Fruit fly (Drosophila melanogaster) whole organism, embryonic: ENCODE measurements around the gene mbm.

Experiments used
- Blimp-1 ChIP-seq: fragments of 200-800 bp; sonication (Bioruptor generic); optimal IDR thresholded peaks from 3 replicates; lab custom pipeline; 2018; ENCODE audit warnings: missing biosample characterization, missing genetic modification characterization, mild to moderate bottlenecking, moderate library complexity, missing genetic modification reagents
- BtbVII ChIP-seq: fragments of 200-800 bp; sonication (Bioruptor generic); optimal IDR thresholded peaks from 3 replicates; lab custom pipeline; 2017; ENCODE audit warnings: missing biosample characterization, mild to moderate bottlenecking, missing genetic modification characterization
- CG13287 ChIP-seq: fragments of 200-800 bp; sonication (Bioruptor generic); IDR thresholded peaks from 2 replicates; pipeline ENCODE4 v1.3.6; 2022; ENCODE audit warnings: missing biosample characterization, missing genetic modification characterization; ENCODE audit not compliant: partially characterized antibody
- CG14014 ChIP-seq: fragments of 200-800 bp; sonication (Bioruptor generic); IDR thresholded peaks from 2 replicates; pipeline ENCODE4 v1.3.6; 2022; ENCODE audit warnings: missing biosample characterization, missing genetic modification characterization
- CG14441 ChIP-seq: fragments of 200-800 bp; sonication (Bioruptor generic); IDR thresholded peaks from 2 replicates; pipeline ENCODE4 v1.3.6; 2022; ENCODE audit warnings: missing biosample characterization, missing genetic modification characterization
- CG14860 ChIP-seq: fragments of 200-800 bp; sonication (Bioruptor generic); IDR thresholded peaks from 3 replicates; pipeline ENCODE4 v1.3.6; 2022; ENCODE audit warnings: missing biosample characterization, missing genetic modification characterization; ENCODE audit not compliant: partially characterized antibody
- CG1602 ChIP-seq: fragments of 200-800 bp; sonication (Bioruptor generic); optimal IDR thresholded peaks from 3 replicates; lab custom pipeline; 2016; ENCODE audit warnings: missing biosample characterization, missing genetic modification characterization
- CG17361 ChIP-seq: fragments of 200-800 bp; sonication (Bioruptor generic); IDR thresholded peaks from 3 replicates; pipeline ENCODE4 v1.3.6; 2022; ENCODE audit warnings: missing biosample characterization, missing genetic modification characterization
- CG1832 ChIP-seq: fragments of 200-800 bp; sonication (Bioruptor generic); optimal IDR thresholded peaks from 2 replicates; lab custom pipeline; 2017; ENCODE audit warnings: missing biosample characterization, mild to moderate bottlenecking, missing genetic modification characterization, inconsistent platforms
- CG18476 ChIP-seq: fragments of 200-800 bp; sonication (Bioruptor generic); optimal IDR thresholded peaks from 2 replicates; lab custom pipeline; 2016; ENCODE audit warnings: missing biosample characterization, mild to moderate bottlenecking, missing genetic modification characterization
- CG18599 ChIP-seq: fragments of 200-800 bp; sonication (Bioruptor generic); optimal IDR thresholded peaks from 3 replicates; lab custom pipeline; 2017; ENCODE audit warnings: missing biosample characterization, missing genetic modification characterization, mild to moderate bottlenecking, moderate library complexity, missing genetic modification reagents
- CG30020 ChIP-seq: fragments of 200-800 bp; optimal IDR thresholded peaks from 2 replicates; lab custom pipeline; 2019; ENCODE audit warnings: missing biosample characterization, mild to moderate bottlenecking, missing genetic modification characterization, moderate library complexity
- CG31441 ChIP-seq: fragments of 200-800 bp; sonication (Bioruptor generic); IDR thresholded peaks from 2 replicates; pipeline ENCODE4 v1.3.6; 2022; ENCODE audit warnings: missing biosample characterization, missing genetic modification characterization
- CG3281 ChIP-seq: fragments of 200-800 bp; sonication (Bioruptor generic); optimal IDR thresholded peaks from 3 replicates; lab custom pipeline; 2017; ENCODE audit warnings: missing biosample characterization, mild to moderate bottlenecking, missing genetic modification characterization
- CG34224 ChIP-seq: fragments of 200-800 bp; sonication (Bioruptor generic); IDR thresholded peaks from 3 replicates; pipeline ENCODE4 v1.3.6; 2022; ENCODE audit warnings: missing biosample characterization, missing genetic modification characterization; ENCODE audit not compliant: partially characterized antibody
- CG4404 ChIP-seq: fragments of 200-800 bp; sonication (Bioruptor generic); IDR thresholded peaks from 2 replicates; pipeline ENCODE4 v1.3.6; 2022; ENCODE audit warnings: missing biosample characterization, missing genetic modification characterization
- CG7556 ChIP-seq: fragments of 200-800 bp; sonication (Bioruptor generic); optimal IDR thresholded peaks from 2 replicates; lab custom pipeline; 2017; ENCODE audit warnings: missing biosample characterization, mild to moderate bottlenecking, missing genetic modification characterization
- CG8478 ChIP-seq: fragments of >200 bp; optimal IDR thresholded peaks from 2 replicates; lab custom pipeline; 2018
- CG9797 ChIP-seq: fragments of 200-800 bp; sonication (Bioruptor generic); optimal IDR thresholded peaks from 3 replicates; lab custom pipeline; 2018; ENCODE audit warnings: missing biosample characterization, mild to moderate bottlenecking, missing genetic modification characterization
- Doc3 ChIP-seq: fragments of 200-800 bp; sonication (Bioruptor generic); IDR thresholded peaks from 3 replicates; pipeline ENCODE4 v1.3.6; 2022; ENCODE audit warnings: missing biosample characterization, missing genetic modification characterization; ENCODE audit not compliant: partially characterized antibody
- Dref ChIP-seq: fragments of 200-800 bp; sonication (Bioruptor generic); IDR thresholded peaks from 2 replicates; pipeline ENCODE4 v1.3.6; 2022; ENCODE audit warnings: missing biosample characterization, missing genetic modification characterization
- Ets97D ChIP-seq: fragments of 200-800 bp; sonication (Bioruptor generic); optimal IDR thresholded peaks from 3 replicates; lab custom pipeline; 2016; ENCODE audit warnings: missing biosample characterization, missing genetic modification characterization
- Fer1 ChIP-seq: fragments of 200-800 bp; sonication (Bioruptor generic); optimal IDR thresholded peaks from 2 replicates; lab custom pipeline; 2017; ENCODE audit warnings: missing biosample characterization, mild to moderate bottlenecking, missing genetic modification characterization
- H2.0 ChIP-seq: fragments of 200-800 bp; sonication (Bioruptor generic); IDR thresholded peaks from 2 replicates; pipeline ENCODE4 v1.3.6; 2022; ENCODE audit warnings: missing biosample characterization, missing genetic modification characterization
- Poxn ChIP-seq: fragments of 200-800 bp; sonication (Bioruptor generic); IDR thresholded peaks from 2 replicates; pipeline ENCODE4 v1.3.6; 2022; ENCODE audit warnings: missing biosample characterization, missing genetic modification characterization
- ab ChIP-seq: fragments of 200-800 bp; sonication (Bioruptor generic); optimal IDR thresholded peaks from 2 replicates; lab custom pipeline; 2016; ENCODE audit warnings: missing biosample characterization, missing genetic modification characterization
- al ChIP-seq: fragments of 200-800 bp; sonication (Bioruptor generic); IDR thresholded peaks from 2 replicates; pipeline ENCODE4 v1.3.6; 2022; ENCODE audit warnings: missing biosample characterization, missing genetic modification characterization
- cg ChIP-seq: fragments of 200-800 bp; sonication (Bioruptor generic); optimal IDR thresholded peaks from 3 replicates; lab custom pipeline; 2019; ENCODE audit warnings: missing biosample characterization, mild to moderate bottlenecking, missing genetic modification characterization, moderate library complexity
- ci ChIP-seq: fragments of 200-800 bp; sonication (Bioruptor generic); IDR thresholded peaks from 3 replicates; pipeline ENCODE4 v1.3.6; 2022; ENCODE audit warnings: missing biosample characterization, missing genetic modification characterization
- croc ChIP-seq: fragments of 200-800 bp; sonication (Bioruptor generic); conservative IDR thresholded peaks from 3 replicates; pipeline ENCODE4 v1.3.6; 2022; ENCODE audit warnings: missing biosample characterization, missing genetic modification characterization
- crp ChIP-seq, 2 experiments: fragments of 200-800 bp; sonication (Bioruptor generic); optimal IDR thresholded peaks; 2 replicates in 1 of 2; 3 replicates in 1 of 2; lab custom pipeline; 2017; ENCODE audit warnings: missing biosample characterization in 2 of 2, missing genetic modification characterization in 2 of 2, mild to moderate bottlenecking in 1 of 2, moderate library complexity in 1 of 2
- disco-r ChIP-seq: fragments of 200-800 bp; sonication (Bioruptor generic); optimal IDR thresholded peaks from 2 replicates; lab custom pipeline; 2016; ENCODE audit warnings: missing biosample characterization, missing genetic modification characterization
- fd3F ChIP-seq: fragments of 200-800 bp; sonication (Bioruptor generic); optimal IDR thresholded peaks from 2 replicates; lab custom pipeline; 2018; ENCODE audit warnings: missing biosample characterization, mild to moderate bottlenecking, missing genetic modification characterization, moderate library complexity
- grau ChIP-seq: fragments of 200-800 bp; optimal IDR thresholded peaks from 3 replicates; lab custom pipeline; 2019; ENCODE audit warnings: missing biosample characterization, mild to moderate bottlenecking, missing genetic modification characterization, moderate library complexity
- grn ChIP-seq: fragments of 200-800 bp; sonication (Bioruptor generic); optimal IDR thresholded peaks from 3 replicates; lab custom pipeline; 2017; ENCODE audit warnings: missing biosample characterization, missing genetic modification characterization
- gsb ChIP-seq: fragments of 200-800 bp; sonication (Bioruptor generic); IDR thresholded peaks from 2 replicates; pipeline ENCODE4 v1.3.6; 2022; ENCODE audit warnings: missing biosample characterization, missing genetic modification characterization
- inv ChIP-seq: fragments of 200-800 bp; sonication (Bioruptor generic); IDR thresholded peaks from 2 replicates; pipeline ENCODE4 v1.3.6; 2022; ENCODE audit warnings: missing biosample characterization, missing genetic modification characterization; ENCODE audit not compliant: partially characterized antibody
- knrl ChIP-seq: fragments of 200-800 bp; sonication (Bioruptor generic); IDR thresholded peaks from 3 replicates; pipeline ENCODE4 v1.3.6; 2022; ENCODE audit warnings: missing biosample characterization, missing genetic modification characterization; ENCODE audit not compliant: partially characterized antibody
- mld ChIP-seq: fragments of 200-800 bp; sonication (Bioruptor generic); IDR thresholded peaks from 3 replicates; pipeline ENCODE4 v1.3.6; 2022; ENCODE audit warnings: missing biosample characterization, missing genetic modification characterization; ENCODE audit not compliant: partially characterized antibody
- phol ChIP-seq: fragments of 200-800 bp; sonication (Bioruptor generic); optimal IDR thresholded peaks from 3 replicates; lab custom pipeline; 2018; ENCODE audit warnings: missing biosample characterization, mild to moderate bottlenecking, missing genetic modification characterization, moderate library complexity
- prd ChIP-seq, 3 experiments: fragments of >200 bp in 2 of 3; fragments of 200-800 bp in 1 of 3; sonication (Bioruptor generic) in 1 of 3; optimal IDR thresholded peaks in 2 of 3; IDR thresholded peaks in 1 of 3; 2 replicates in 2 of 3; 3 replicates in 1 of 3; pipeline versions ENCODE4 v1.3.6 to Lab custom; 2017 to 2022; ENCODE audit warnings: missing biosample characterization in 1 of 3, missing genetic modification characterization in 1 of 3
- pzg ChIP-seq: fragments of 200-800 bp; sonication (Bioruptor generic); optimal IDR thresholded peaks from 3 replicates; lab custom pipeline; 2018; ENCODE audit warnings: missing biosample characterization, mild to moderate bottlenecking, missing genetic modification characterization, moderate library complexity
- tna ChIP-seq: fragments of 200-800 bp; sonication (Bioruptor generic); IDR thresholded peaks from 2 replicates; pipeline ENCODE4 v1.3.6; 2022; ENCODE audit warnings: missing biosample characterization, missing genetic modification characterization; ENCODE audit not compliant: partially characterized antibody
- unc-4 ChIP-seq: fragments of 200-800 bp; sonication (Bioruptor generic); IDR thresholded peaks from 2 replicates; pipeline ENCODE4 v1.3.6; 2022; ENCODE audit warnings: missing biosample characterization, missing genetic modification characterization; ENCODE audit not compliant: partially characterized antibody
- zen2 ChIP-seq: fragments of 200-800 bp; sonication (Bioruptor generic); IDR thresholded peaks from 3 replicates; pipeline ENCODE4 v1.3.6; 2022; ENCODE audit warnings: missing biosample characterization, missing genetic modification characterization; ENCODE audit not compliant: partially characterized antibody
- zfh1 ChIP-seq: fragments of 200-800 bp; sonication (Bioruptor generic); IDR thresholded peaks from 3 replicates; pipeline ENCODE4 v1.3.6; 2022; ENCODE audit warnings: missing biosample characterization, missing genetic modification characterization

Gene mbm

dm6 chr2L:271553-271952 is 2.0 kb downstream of the mbm start, which contains the start of gene Dus1 (continued):
- 0 out of 3 replicates have a peak, but pooled peaks have one; percentile 15 for TF ChIP-seq CG17361 (GFP tag; lab: Robert Waterston, UW)
- peak; percentile 50 for TF ChIP-seq Ets97D (GFP tag; lab: Kevin White, UChicago)
- TF ChIP-seq CG14860, result peak; percentile 58; the same call in 2 of the 3 replicates
- TF ChIP-seq Poxn (GFP tag; lab: Robert Waterston, UW), result no peak
- no peak for TF ChIP-seq ab (GFP tag; lab: Kevin White, UChicago)
- TF ChIP-seq gsb (GFP tag; lab: Robert Waterston, UW), result no peak
- no peak for TF ChIP-seq fd3F
- peak; percentile 13 for TF ChIP-seq CG9797 (GFP tag; lab: Kevin White, UChicago)
- no peak for TF ChIP-seq cg (GFP tag; lab: Kevin White, UChicago)
- TF ChIP-seq CG31441 (GFP tag; lab: Robert Waterston, UW), result no peak
- peak; percentile 84 for TF ChIP-seq CG34224 (GFP tag; lab: Robert Waterston, UW)
- TF ChIP-seq grn (GFP tag; lab: Kevin White, UChicago), result no peak
- TF ChIP-seq CG3281 (GFP tag; lab: Kevin White, UChicago), result peak; percentile 34
- peak; percentile 48 for TF ChIP-seq Fer1 (GFP tag; lab: Kevin White, UChicago)
- TF ChIP-seq ci (GFP tag; lab: Robert Waterston, UW), result no peak
- peak; percentile 42; the same call in 1 of the 3 replicates for TF ChIP-seq knrl (GFP tag; lab: Robert Waterston, UW)
- no peak for TF ChIP-seq prd (optimal IDR thresholded peaks at IDR 0.05; lab: Kevin White, UChicago)
- TF ChIP-seq prd (GFP tag; IDR thresholded peaks at IDR 0.05; lab: Robert Waterston, UW), result no peak
- TF ChIP-seq crp (GFP tag; optimal IDR thresholded peaks at IDR 0.05; lab: Kevin White, UChicago), result peak; percentile 35 to 90
- peak; percentile 86 for TF ChIP-seq CG13287
- TF ChIP-seq phol (tag; lab: Kevin White, UChicago), result peak; percentile 18
- peak; percentile 52 for TF ChIP-seq inv
- no peak for TF ChIP-seq BtbVII (GFP tag; lab: Kevin White, UChicago)
- TF ChIP-seq Dref, result peak; percentile 90
- no peak for TF ChIP-seq CG7556
- peak; percentile 20 for TF ChIP-seq CG30020 (tag; lab: Kevin White, UChicago)
- TF ChIP-seq pzg (GFP tag; lab: Kevin White, UChicago), result peak; percentile 71
- TF ChIP-seq CG4404 (GFP tag; lab: Robert Waterston, UW), result no peak

dm6 chr2L:268788-269187 is 4.7 kb downstream of the mbm start, which contains the start of gene CG3345:
Gene CG3345 (plus strand): TSS chr2L:269088.
- TF ChIP-seq CG18599 (GFP tag; lab: Kevin White, UChicago), result no peak
- no peak for TF ChIP-seq grau (tag; lab: Kevin White, UChicago)

- TF ChIP-seq al (GFP tag; lab: Robert Waterston, UW) (peak; percentile 91), CG14441 (GFP tag; lab: Robert Waterston, UW) (peak; percentile 95), Doc3 (GFP tag; lab: Robert Waterston, UW) (no peak), disco-r (GFP tag; lab: Kevin White, UChicago) (no peak), CG31441 (GFP tag; lab: Robert Waterston, UW) (peak; percentile 98), mld (no peak), CG1832 (GFP tag; lab: Kevin White, UChicago) (no peak), CG14014 (peak; percentile 97), H2.0 (peak; percentile 95), Blimp-1 (GFP tag; lab: Kevin White, UChicago) (peak; percentile 89), tna (GFP tag; lab: Robert Waterston, UW) (no peak), unc-4 (no peak), CG8478 (lab: Kevin White, UChicago) (no peak), croc (GFP tag; lab: Robert Waterston, UW) (peak; percentile 79), CG18476 (GFP tag; lab: Kevin White, UChicago) (peak; percentile 93), CG34224 (GFP tag; lab: Robert Waterston, UW) (no peak), zen2 (GFP tag; lab: Robert Waterston, UW) (no peak), CG1602 (GFP tag; lab: Kevin White, UChicago) (peak; percentile 91), zfh1 (GFP tag; lab: Robert Waterston, UW) (peak; percentile 93)
Measured at dm6 chr2L:267441-268089, 6.0 kb downstream of the mbm start, which contains the start of gene CG17075. Gene CG17075 (minus strand): TSS chr2L:267505.
